Worm (Caenorhabditis elegans): ENCODE data around the gene pcp-5.

pcp-5 gene

ce11 chrIII:7940819-7941218 is 33.4 kb upstream of the pcp-5 start, which contains the start of gene C29E4.12 (continued):
- TF ChIP-seq F16B12.6 (tag; optimal IDR thresholded peaks at IDR 0.05) (peak; percentile 62), efl-1 (optimal IDR thresholded peaks at IDR 0.05) (peak; percentile 82 to 98), efl-1 (GFP tag; optimal IDR thresholded peaks at IDR 0.05 in 1 of 2) (peak; percentile 98 to 100), pag-3 (tag; optimal IDR thresholded peaks at IDR 0.05; ENCODE audit: borderline replicate concordance, insufficient read depth) (no peak), alr-1 (tag; optimal IDR thresholded peaks at IDR 0.05; ENCODE audit: borderline replicate concordance) (no peak), irx-1 (tag; optimal IDR thresholded peaks at IDR 0.05) (peak; percentile 62)

ce11 chrIII:7937548-7937947 is 30.1 kb upstream of the pcp-5 start, which contains the start of gene C29E4.10:
C29E4.10 (plus strand) TSS chrIII:7937848.
- TF ChIP-seq nhr-71 (tag; optimal IDR thresholded peaks at IDR 0.05) (no peak), ceh-88 (GFP tag; IDR thresholded peaks at IDR 0.05) (no peak), hpl-2 (GFP tag; optimal IDR thresholded peaks at IDR 0.05) (no peak), dpl-1 (GFP tag; optimal IDR thresholded peaks at IDR 0.05) (no peak), alr-1 (tag; optimal IDR thresholded peaks at IDR 0.05; ENCODE audit: borderline replicate concordance) (no peak), efl-3 (GFP tag; optimal IDR thresholded peaks at IDR 0.05) (no peak), lsy-2 (tag; optimal IDR thresholded peaks at IDR 0.05) (no peak), hlh-4 (tag; optimal IDR thresholded peaks at IDR 0.05) (no peak), nhr-77 (tag; optimal IDR thresholded peaks at IDR 0.05) (no peak)

ce11 chrIII:7933235-7933634 is 25.8 kb upstream of the pcp-5 start, which contains the start of gene ran-2:
ran-2 (plus strand) TSS chrIII:7933535.
- TF ChIP-seq lin-35 (GFP tag; optimal IDR thresholded peaks at IDR 0.05), result peak in 1 of 2 experiments; percentile 11
- no peak for TF ChIP-seq mef-2 (tag; optimal IDR thresholded peaks at IDR 0.05)

ce11 chrIII:7928549-7929129 is 21.2 kb upstream of the pcp-5 start, which contains the start of the genes C29E4.13 and npp-15:
C29E4.13 (minus strand) TSS chrIII:7928717.
npp-15 (plus strand) TSS chrIII:7929043.
- TF ChIP-seq tbx-2 (tag; optimal IDR thresholded peaks at IDR 0.05) (no peak), irx-1 (tag; optimal IDR thresholded peaks at IDR 0.05) (no peak), zip-4 (GFP tag; optimal IDR thresholded peaks at IDR 0.05) (no peak), tlp-1 (tag; optimal IDR thresholded peaks at IDR 0.05) (no peak), jun-1 (tag; optimal IDR thresholded peaks at IDR 0.05) (no peak), efl-3 (GFP tag; optimal IDR thresholded peaks at IDR 0.05) (no peak), nhr-77 (tag; optimal IDR thresholded peaks at IDR 0.05) (no peak), C04F5.9 (tag; optimal IDR thresholded peaks at IDR 0.05) (no peak), snpc-4 (tag; optimal IDR thresholded peaks at IDR 0.05) (no peak), sup-37 (GFP tag; optimal IDR thresholded peaks at IDR 0.05) (no peak), skn-1 (tag; optimal IDR thresholded peaks at IDR 0.05) (peak; percentile 24), lir-3 (tag; optimal IDR thresholded peaks at IDR 0.05; ENCODE audit: poor library complexity) (no peak), ets-5 (GFP tag; IDR thresholded peaks at IDR 0.05) (no peak), rnt-1 (tag; optimal IDR thresholded peaks at IDR 0.05) (peak; percentile 64), unc-30 (tag; optimal IDR thresholded peaks at IDR 0.05) (no peak), sptf-1 (tag; optimal IDR thresholded peaks at IDR 0.05) (no peak), ceh-82 (tag; optimal IDR thresholded peaks at IDR 0.05) (peak in 1 of 3 experiments; percentile 35), nhr-47 (tag; optimal IDR thresholded peaks at IDR 0.05) (no peak), C16A3.4 (tag; optimal IDR thresholded peaks at IDR 0.05) (peak; percentile 55), ama-1 (optimal IDR thresholded peaks at IDR 0.05) (no peak), alr-1 (tag; optimal IDR thresholded peaks at IDR 0.05; ENCODE audit: borderline replicate concordance) (no peak), nhr-85 (tag) (no peak), pag-3 (tag; optimal IDR thresholded peaks at IDR 0.05; ENCODE audit: borderline replicate concordance, insufficient read depth) (no peak), sox-4 (tag; optimal IDR thresholded peaks at IDR 0.05) (no peak), nhr-28 (tag; optimal IDR thresholded peaks at IDR 0.05) (no peak), grh-1 (GFP tag; IDR thresholded peaks at IDR 0.05) (no peak), unc-86 (tag; optimal IDR thresholded peaks at IDR 0.05) (peak; percentile 15), nhr-11 (tag; optimal IDR thresholded peaks at IDR 0.05) (no peak), elt-2 (tag; optimal IDR thresholded peaks at IDR 0.05) (no peak), pqm-1 (tag; optimal IDR thresholded peaks at IDR 0.05) (no peak), lin-14 (GFP tag; optimal IDR thresholded peaks at IDR 0.05) (no peak), ztf-11 (tag; optimal IDR thresholded peaks at IDR 0.05) (no peak), fkh-4 (tag; optimal IDR thresholded peaks at IDR 0.05; ENCODE audit: borderline replicate concordance) (no peak), mab-9 (GFP tag; IDR thresholded peaks at IDR 0.05) (no peak), elt-3 (tag; optimal IDR thresholded peaks at IDR 0.05) (no peak)

All from whole organism, L1 larva.